Worm (Caenorhabditis elegans) whole organism, dauer: ENCODE measurements around the gene F17E9.16.
"Not testable (repeated sequence)": the region's sequence is repeated elsewhere in the genome, so short reads cannot be mapped to it uniquely, and the experiment has no call there.

Experiments used
- unc-62 ChIP-seq: sonication (generic microtip); optimal IDR thresholded peaks from 2 replicates; lab custom pipeline; 2017; ENCODE audit warnings: missing biosample characterization, missing genetic modification reagents, missing genetic modification characterization

Gene F17E9.16

ce11 chrIV:8378280-8378679 is 26.1 kb downstream of the F17E9.16 start:
- no peak for TF ChIP-seq unc-62

ce11 chrIV:8379278-8379677 is 27.1 kb downstream of the F17E9.16 start, which contains the start of gene nap-1:
TSS of gene nap-1 (minus strand) at chrIV:8379319.
- TF ChIP-seq unc-62 = no peak

ce11 chrIV:8379683-8380082 is 27.5 kb downstream of the F17E9.16 start, which contains the start of gene praf-3:
TSS of gene praf-3 (plus strand) at chrIV:8379983.
- TF ChIP-seq unc-62 = no peak

- no peak for TF ChIP-seq unc-62
Observed at ce11 chrIV:8380266-8380850, 28.2 kb downstream of the F17E9.16 start.

- no peak for TF ChIP-seq unc-62
Observed at ce11 chrIV:8382695-8383094, 30.6 kb downstream of the F17E9.16 start, which contains the start of gene D2096.9. TSS of gene D2096.9 (minus strand) at chrIV:8382795.

- TF ChIP-seq unc-62 = no peak
Observed at ce11 chrIV:8384737-8385136, 32.6 kb downstream of the F17E9.16 start.

- TF ChIP-seq unc-62 = no peak
Observed at ce11 chrIV:8385662-8386061, 33.5 kb downstream of the F17E9.16 start.

ce11 chrIV:8389139-8389538 is 37.0 kb downstream of the F17E9.16 start, which contains the start of gene D2096.10:
TSS of gene D2096.10 (minus strand) at chrIV:8389239.
- TF ChIP-seq unc-62 = not testable (repeated sequence)

- no peak for TF ChIP-seq unc-62
Observed at ce11 chrIV:8394105-8394504, 42.0 kb downstream of the F17E9.16 start, which contains the start of gene D2096.11. TSS of gene D2096.11 (minus strand) at chrIV:8394205.

ce11 chrIV:8396348-8396747 is 44.2 kb downstream of the F17E9.16 start, which contains the start of gene timm-17B.2:
TSS of gene timm-17B.2 (plus strand) at chrIV:8396648.
- TF ChIP-seq unc-62 = no peak

ce11 chrIV:8397814-8398213 is 45.7 kb downstream of the F17E9.16 start:
- TF ChIP-seq unc-62 = no peak
